Fruit fly (Drosophila melanogaster) whole organism, prepupa: ENCODE measurements around the gene Pat1.

Experiments used
- CG10631 ChIP-seq: fragments of 200-800 bp; sonication (Bioruptor generic); optimal IDR thresholded peaks from 2 replicates; lab custom pipeline; 2016; ENCODE audit warnings: missing biosample characterization, missing genetic modification characterization
- CG10669 ChIP-seq: fragments of 200-800 bp; sonication (Bioruptor generic); optimal IDR thresholded peaks from 3 replicates; lab custom pipeline; 2018; ENCODE audit warnings: missing biosample characterization, mild to moderate bottlenecking, missing genetic modification characterization, moderate library complexity
- CG11762 ChIP-seq: fragments of 200-800 bp; sonication (Bioruptor generic); optimal IDR thresholded peaks from 3 replicates; lab custom pipeline; 2016; ENCODE audit warnings: missing biosample characterization, missing genetic modification characterization; ENCODE audit not compliant: insufficient read depth
- CG11902 ChIP-seq: fragments of 200-800 bp; sonication (Bioruptor generic); optimal IDR thresholded peaks from 3 replicates; lab custom pipeline; 2016; ENCODE audit warnings: missing biosample characterization, missing genetic modification characterization
- CG15336 ChIP-seq: fragments of 200-800 bp; sonication (Bioruptor generic); IDR thresholded peaks from 2 replicates; pipeline ENCODE4 v1.3.6; 2022; ENCODE audit warnings: missing biosample characterization, missing genetic modification characterization
- CG1621 ChIP-seq: fragments of 200-800 bp; sonication (Bioruptor generic); optimal IDR thresholded peaks from 3 replicates; lab custom pipeline; 2018; ENCODE audit warnings: missing biosample characterization, mild to moderate bottlenecking, missing genetic modification characterization
- CG16779 ChIP-seq: fragments of 200-800 bp; sonication (Bioruptor generic); optimal IDR thresholded peaks from 3 replicates; lab custom pipeline; 2017; ENCODE audit warnings: missing biosample characterization, mild to moderate bottlenecking, missing genetic modification characterization
- CG31627 ChIP-seq: fragments of 200-800 bp; sonication (Bioruptor generic); optimal IDR thresholded peaks from 3 replicates; lab custom pipeline; 2016; ENCODE audit warnings: missing biosample characterization, missing genetic modification characterization
- CG32006 ChIP-seq: fragments of 200-800 bp; sonication (Bioruptor generic); optimal IDR thresholded peaks from 3 replicates; lab custom pipeline; 2017; ENCODE audit warnings: missing biosample characterization, mild to moderate bottlenecking, missing genetic modification characterization
- CG34406 ChIP-seq: fragments of 200-800 bp; sonication (Bioruptor generic); optimal IDR thresholded peaks from 3 replicates; lab custom pipeline; 2016; ENCODE audit warnings: missing biosample characterization, missing genetic modification characterization
- CG3919 ChIP-seq: fragments of 200-800 bp; sonication (Bioruptor generic); optimal IDR thresholded peaks from 3 replicates; lab custom pipeline; 2016; ENCODE audit warnings: missing biosample characterization, missing genetic modification characterization
- CG4318 ChIP-seq: fragments of 200-800 bp; sonication (Bioruptor generic); optimal IDR thresholded peaks from 3 replicates; lab custom pipeline; 2017; ENCODE audit warnings: missing biosample characterization, mild to moderate bottlenecking, missing genetic modification characterization
- CG6163 ChIP-seq: fragments of 200-800 bp; sonication (Bioruptor generic); IDR thresholded peaks from 3 replicates; pipeline ENCODE4 v1.3.6; 2022; ENCODE audit warnings: missing biosample characterization, missing genetic modification characterization
- CG6276 ChIP-seq: fragments of 200-800 bp; sonication (Bioruptor generic); optimal IDR thresholded peaks from 2 replicates; lab custom pipeline; 2017; ENCODE audit warnings: missing biosample characterization, mild to moderate bottlenecking, missing genetic modification characterization
- CG6792 ChIP-seq: fragments of 200-800 bp; sonication (Bioruptor generic); optimal IDR thresholded peaks from 3 replicates; lab custom pipeline; 2016; ENCODE audit warnings: missing biosample characterization, missing genetic modification characterization
- CG6808 ChIP-seq: fragments of 200-800 bp; sonication (Bioruptor generic); optimal IDR thresholded peaks from 3 replicates; lab custom pipeline; 2017; ENCODE audit warnings: missing biosample characterization, missing genetic modification characterization, mild to moderate bottlenecking, moderate library complexity, missing genetic modification reagents
- CG6854 ChIP-seq: fragments of 200-800 bp; sonication (Bioruptor generic); optimal IDR thresholded peaks from 2 replicates; lab custom pipeline; 2017; ENCODE audit warnings: missing biosample characterization, mild to moderate bottlenecking, missing genetic modification characterization
- CG7368 ChIP-seq: fragments of 200-800 bp; sonication (Bioruptor generic); optimal IDR thresholded peaks from 3 replicates; lab custom pipeline; 2016; ENCODE audit warnings: missing biosample characterization, missing genetic modification characterization
- CG8119 ChIP-seq: fragments of 200-800 bp; sonication (Bioruptor generic); IDR thresholded peaks from 3 replicates; pipeline ENCODE4 v1.3.6; 2022; ENCODE audit warnings: missing biosample characterization, missing genetic modification characterization
- CG8319 ChIP-seq: fragments of 200-800 bp; sonication (Bioruptor generic); optimal IDR thresholded peaks from 3 replicates; lab custom pipeline; 2016; ENCODE audit warnings: missing biosample characterization, missing genetic modification characterization
- CG8632 ChIP-seq: fragments of 200-800 bp; sonication (Bioruptor generic); optimal IDR thresholded peaks from 3 replicates; lab custom pipeline; 2016; ENCODE audit warnings: missing biosample characterization, missing genetic modification characterization
- CG9139 ChIP-seq: fragments of 200-800 bp; sonication (Bioruptor generic); optimal IDR thresholded peaks from 3 replicates; lab custom pipeline; 2017; ENCODE audit warnings: missing biosample characterization, mild to moderate bottlenecking, missing genetic modification characterization
- Eip75B ChIP-seq: fragments of 200-800 bp; sonication (Bioruptor generic); optimal IDR thresholded peaks from 3 replicates; lab custom pipeline; 2016; ENCODE audit warnings: missing biosample characterization, missing genetic modification characterization
- Eip78C ChIP-seq: fragments of 200-800 bp; sonication (Bioruptor generic); peaks from one replicate; lab custom pipeline; 2016; ENCODE audit warnings: missing biosample characterization, missing genetic modification characterization
- Eip93F ChIP-seq: fragments of 200-800 bp; sonication (Bioruptor generic); optimal IDR thresholded peaks from 2 replicates; lab custom pipeline; 2016; ENCODE audit warnings: missing biosample characterization, mild to moderate bottlenecking, missing genetic modification characterization
- Ets21C ChIP-seq: fragments of 200-800 bp; sonication (Bioruptor generic); optimal IDR thresholded peaks from 3 replicates; lab custom pipeline; 2016; ENCODE audit warnings: missing biosample characterization, missing genetic modification characterization
- Ets96B ChIP-seq: fragments of 200-800 bp; optimal IDR thresholded peaks from 2 replicates; lab custom pipeline; 2019; ENCODE audit warnings: missing biosample characterization, mild to moderate bottlenecking, missing genetic modification characterization, moderate library complexity
- Gug ChIP-seq: fragments of 200-800 bp; sonication (Bioruptor generic); IDR thresholded peaks from 2 replicates; pipeline ENCODE4 v1.3.6; 2022; ENCODE audit warnings: missing biosample characterization, missing genetic modification characterization
- Hr38 ChIP-seq: sonication (Bioruptor generic); optimal IDR thresholded peaks from 2 replicates; lab custom pipeline; 2016; ENCODE audit warnings: missing biosample characterization, missing genetic modification characterization
- Hr39 ChIP-seq: fragments of 200-800 bp; sonication (Bioruptor generic); optimal IDR thresholded peaks from 2 replicates; lab custom pipeline; 2016; ENCODE audit warnings: missing biosample characterization, missing genetic modification characterization
- Hr4 ChIP-seq: fragments of 200-800 bp; sonication (Bioruptor generic); optimal IDR thresholded peaks from 3 replicates; lab custom pipeline; 2016; ENCODE audit warnings: missing biosample characterization, missing genetic modification characterization
- Lpt ChIP-seq: fragments of 200-800 bp; sonication (Bioruptor generic); optimal IDR thresholded peaks from 3 replicates; lab custom pipeline; 2016; ENCODE audit warnings: missing biosample characterization, missing genetic modification characterization
- Met ChIP-seq: fragments of 200-800 bp; sonication (Bioruptor generic); optimal IDR thresholded peaks from 3 replicates; lab custom pipeline; 2016; ENCODE audit warnings: missing biosample characterization, missing genetic modification characterization
- OdsH ChIP-seq: fragments of 200-800 bp; sonication (Bioruptor generic); optimal IDR thresholded peaks from 3 replicates; lab custom pipeline; 2016; ENCODE audit warnings: missing biosample characterization, missing genetic modification characterization
- Smox ChIP-seq: fragments of 200-800 bp; sonication (Bioruptor generic); optimal IDR thresholded peaks from 3 replicates; lab custom pipeline; 2016; ENCODE audit warnings: missing biosample characterization, missing genetic modification characterization
- Sox14 ChIP-seq: fragments of 200-800 bp; sonication (Bioruptor generic); optimal IDR thresholded peaks from 3 replicates; lab custom pipeline; 2016; ENCODE audit warnings: missing biosample characterization, missing genetic modification characterization
- Sox15 ChIP-seq: fragments of 200-800 bp; sonication (Bioruptor generic); optimal IDR thresholded peaks from 3 replicates; lab custom pipeline; 2016; ENCODE audit warnings: missing biosample characterization, missing genetic modification characterization
- achi ChIP-seq: fragments of 200-800 bp; sonication (Bioruptor generic); optimal IDR thresholded peaks from 3 replicates; lab custom pipeline; 2016; ENCODE audit warnings: missing biosample characterization, missing genetic modification characterization
- acj6 ChIP-seq: fragments of 200-800 bp; sonication (Bioruptor generic); optimal IDR thresholded peaks from 3 replicates; lab custom pipeline; 2016; ENCODE audit warnings: missing biosample characterization, missing genetic modification characterization
- dac ChIP-seq: fragments of 200-800 bp; sonication (Bioruptor generic); optimal IDR thresholded peaks from 2 replicates; lab custom pipeline; 2017; ENCODE audit warnings: missing biosample characterization, mild to moderate bottlenecking, missing genetic modification characterization
- dsx ChIP-seq: fragments of 200-800 bp; optimal IDR thresholded peaks from 3 replicates; lab custom pipeline; 2019; ENCODE audit warnings: missing biosample characterization, mild to moderate bottlenecking, missing genetic modification characterization, moderate library complexity; ENCODE audit not compliant: poor library complexity, severe bottlenecking
- eg ChIP-seq: fragments of 200-800 bp; sonication (Bioruptor generic); IDR thresholded peaks from 3 replicates; pipeline ENCODE4 v1.3.6; 2022; ENCODE audit warnings: missing biosample characterization, missing genetic modification characterization
- esn ChIP-seq: fragments of 200-800 bp; sonication (Bioruptor generic); optimal IDR thresholded peaks from 2 replicates; lab custom pipeline; 2016; ENCODE audit warnings: missing biosample characterization, mild to moderate bottlenecking, missing genetic modification characterization, moderate library complexity
- fd59A ChIP-seq: fragments of 200-800 bp; sonication (Bioruptor generic); optimal IDR thresholded peaks from 2 replicates; lab custom pipeline; 2017; ENCODE audit warnings: missing biosample characterization, mild to moderate bottlenecking, missing genetic modification characterization, missing genetic modification reagents
- fd85E ChIP-seq: fragments of 200-800 bp; sonication (Bioruptor generic); optimal IDR thresholded peaks from 3 replicates; lab custom pipeline; 2016; ENCODE audit warnings: missing biosample characterization, missing genetic modification characterization
- fkh ChIP-seq: fragments of 200-800 bp; sonication (Bioruptor generic); optimal IDR thresholded peaks from 3 replicates; lab custom pipeline; 2017; ENCODE audit warnings: missing biosample characterization, mild to moderate bottlenecking, missing genetic modification characterization, moderate library complexity
- lz ChIP-seq: fragments of 200-800 bp; sonication (Bioruptor generic); optimal IDR thresholded peaks from 3 replicates; lab custom pipeline; 2016; ENCODE audit warnings: missing biosample characterization, missing genetic modification characterization
- pdm3 ChIP-seq: fragments of 200-800 bp; sonication (Bioruptor generic); optimal IDR thresholded peaks from 3 replicates; lab custom pipeline; 2016; ENCODE audit warnings: missing biosample characterization, missing genetic modification characterization
- salr ChIP-seq, 2 experiments: fragments of 200-800 bp; sonication (Bioruptor generic); optimal IDR thresholded peaks; 3 replicates each; lab custom pipeline; 2016 to 2018; ENCODE audit warnings: missing biosample characterization in 2 of 2, missing genetic modification characterization in 2 of 2, mild to moderate bottlenecking in 1 of 2
- ss ChIP-seq, 2 experiments: fragments of 200-800 bp; sonication (Bioruptor generic); optimal IDR thresholded peaks; 2 replicates in 1 of 2; 3 replicates in 1 of 2; lab custom pipeline; 2017 to 2018; ENCODE audit warnings: mild to moderate bottlenecking in 2 of 2, missing biosample characterization in 2 of 2, missing genetic modification characterization in 2 of 2, moderate library complexity in 1 of 2
- svp ChIP-seq: fragments of 200-800 bp; sonication (Bioruptor generic); peaks from one replicate; lab custom pipeline; 2016; ENCODE audit warnings: missing biosample characterization, missing genetic modification characterization
- topi ChIP-seq: fragments of 200-800 bp; sonication (Bioruptor generic); optimal IDR thresholded peaks from 3 replicates; lab custom pipeline; 2016; ENCODE audit warnings: missing biosample characterization, missing genetic modification characterization
- vri ChIP-seq: fragments of 200-800 bp; sonication (Bioruptor generic); optimal IDR thresholded peaks from 3 replicates; lab custom pipeline; 2016; ENCODE audit warnings: missing biosample characterization, mild to moderate bottlenecking, missing genetic modification characterization

The Pat1 gene

dm6 chrX:6542331-6542730 lies 48.2 kb upstream of the Pat1 start:
- TF ChIP-seq CG31627 (peak; percentile 14), CG16779 (tag; lab: Kevin White, UChicago) (no peak), Met (GFP tag; lab: Kevin White, UChicago) (peak; percentile 63), acj6 (GFP tag; lab: Kevin White, UChicago) (peak; percentile 28), CG1621 (no peak), Eip75B (peak; percentile 43), Gug (peak; percentile 76), achi (GFP tag; lab: Kevin White, UChicago) (peak; percentile 55), CG10631 (GFP tag; lab: Kevin White, UChicago) (peak; percentile 50), fkh (GFP tag; lab: Kevin White, UChicago) (no peak), CG15336 (peak; percentile 86), CG6276 (GFP tag; lab: Kevin White, UChicago) (peak; percentile 54), Ets21C (GFP tag; lab: Kevin White, UChicago) (no peak), Lpt (GFP tag; lab: Kevin White, UChicago) (peak; percentile 7), CG8319 (GFP tag; lab: Kevin White, UChicago) (no peak), pdm3 (GFP tag; lab: Kevin White, UChicago) (peak; percentile 52), Sox15 (GFP tag; lab: Kevin White, UChicago) (no peak), fd85E (no peak), dac (GFP tag; lab: Kevin White, UChicago) (peak; percentile 0), CG7368 (GFP tag; lab: Kevin White, UChicago) (peak; percentile 7), svp (GFP tag; lab: Kevin White, UChicago) (peak; percentile 83), CG6163 (GFP tag; lab: Robert Waterston, UW) (peak; percentile 69), CG9139 (no peak), CG8632 (peak; percentile 30), topi (GFP tag; lab: Kevin White, UChicago) (peak; percentile 52), Ets96B (tag; lab: Kevin White, UChicago) (peak; percentile 43), CG34406 (GFP tag; lab: Kevin White, UChicago) (peak; percentile 31), CG6808 (GFP tag; lab: Kevin White, UChicago) (peak; percentile 38), OdsH (GFP tag; lab: Kevin White, UChicago) (peak; percentile 52), Eip78C (peak; percentile 90), dsx (GFP tag; lab: Kevin White, UChicago) (peak; percentile 57), Hr39 (GFP tag; lab: Kevin White, UChicago) (peak; percentile 31), Eip93F (GFP tag; lab: Kevin White, UChicago) (no peak), salr (GFP tag; optimal IDR thresholded peaks at IDR 0.05; lab: Kevin White, UChicago) (peak in 1 of 2 experiments; percentile 32), eg (peak; percentile 87), CG3919 (peak; percentile 44), Hr4 (GFP tag; lab: Kevin White, UChicago) (peak; percentile 64), CG8119 (GFP tag; lab: Robert Waterston, UW) (peak; percentile 82), vri (GFP tag; lab: Kevin White, UChicago) (peak; percentile 23), CG11902 (GFP tag; lab: Kevin White, UChicago) (no peak), CG6792 (GFP tag; lab: Kevin White, UChicago) (peak; percentile 41), CG10669 (GFP tag; lab: Kevin White, UChicago) (peak; percentile 36), Hr38 (GFP tag; lab: Kevin White, UChicago) (no peak), lz (peak; percentile 45), fd59A (GFP tag; lab: Kevin White, UChicago) (peak; percentile 7), esn (GFP tag; lab: Kevin White, UChicago) (peak; percentile 59), CG32006 (GFP tag; lab: Kevin White, UChicago) (peak; percentile 78), Smox (GFP tag; lab: Kevin White, UChicago) (peak; percentile 49), CG11762 (peak; percentile 13), CG6854 (GFP tag; lab: Kevin White, UChicago) (no peak), Sox14 (peak; percentile 38), CG4318 (GFP tag; lab: Kevin White, UChicago) (peak; percentile 22), ss (GFP tag; optimal IDR thresholded peaks at IDR 0.05; lab: Kevin White, UChicago) (peak; percentile 44 to 54)
